Fruit fly (Drosophila melanogaster) Kc167 (cell line): ENCODE data around the gene CG17078.

Experiments
- Myc ChIP-seq: fragments of >200 bp; optimal IDR thresholded peaks from 2 replicates; lab custom pipeline; 2017; ENCODE audit warnings: missing external identifiers
- Sin3A ChIP-seq: fragments of >200 bp; optimal IDR thresholded peaks from 2 replicates; lab custom pipeline; 2018; ENCODE audit warnings: missing external identifiers
- h ChIP-seq: fragments of >200 bp; optimal IDR thresholded peaks from 3 replicates; lab custom pipeline; 2018; ENCODE audit warnings: missing external identifiers
- insv ChIP-seq: fragments of >200 bp; optimal IDR thresholded peaks from 3 replicates; lab custom pipeline; 2018; ENCODE audit warnings: missing external identifiers
- psq ChIP-seq: fragments of >200 bp; optimal IDR thresholded peaks from 2 replicates; lab custom pipeline; 2017; ENCODE audit warnings: missing external identifiers
- ttk ChIP-seq: sonication (Bioruptor generic); optimal IDR thresholded peaks from 2 replicates; lab custom pipeline; 2017; ENCODE audit warnings: missing external identifiers

The CG17078 gene

DNA sequence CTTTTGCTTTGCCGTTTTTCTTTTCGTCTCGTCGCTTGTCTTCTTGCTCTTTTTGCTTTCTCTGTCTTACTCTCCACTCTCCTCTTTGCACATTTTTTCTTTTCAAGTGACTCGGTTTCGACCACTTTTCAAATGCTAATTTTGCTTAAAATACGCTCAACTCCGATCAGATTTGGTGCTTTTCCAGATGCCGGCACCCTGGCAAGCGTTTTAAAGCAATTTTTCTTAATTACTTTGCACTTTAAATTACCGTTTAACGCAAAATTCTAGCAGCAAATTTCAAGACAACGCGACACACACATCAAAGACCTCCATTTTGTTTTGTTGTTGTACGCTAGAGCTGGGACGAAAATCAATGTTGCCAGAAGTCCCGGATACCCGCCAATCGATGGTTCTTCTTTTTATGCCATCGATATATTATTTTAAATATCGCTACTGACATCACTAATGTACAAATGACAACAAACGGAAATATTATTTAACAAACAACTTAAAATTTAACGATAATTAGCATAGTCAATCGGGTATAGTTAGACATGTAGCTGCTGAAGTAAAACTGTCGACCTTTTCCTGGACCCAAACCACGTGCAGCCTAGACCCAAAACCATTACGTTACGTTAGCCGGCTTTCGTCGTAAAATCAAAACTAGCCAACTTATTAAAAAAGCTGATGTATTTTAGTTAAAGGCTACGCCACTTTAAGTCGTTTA, 27.4 kb downstream of the CG17078 start, which contains the start of gene kis:
Gene kis (minus strand): TSS at position 317 of the 709 bp plus-strand sequence.
- TF ChIP-seq Myc (no peak), ttk (lab: Kevin White, UChicago) (no peak), insv (no peak), psq (no peak), Sin3A (lab: Kevin White, UChicago) (no peak), h (lab: Kevin White, UChicago) (no peak)

DNA sequence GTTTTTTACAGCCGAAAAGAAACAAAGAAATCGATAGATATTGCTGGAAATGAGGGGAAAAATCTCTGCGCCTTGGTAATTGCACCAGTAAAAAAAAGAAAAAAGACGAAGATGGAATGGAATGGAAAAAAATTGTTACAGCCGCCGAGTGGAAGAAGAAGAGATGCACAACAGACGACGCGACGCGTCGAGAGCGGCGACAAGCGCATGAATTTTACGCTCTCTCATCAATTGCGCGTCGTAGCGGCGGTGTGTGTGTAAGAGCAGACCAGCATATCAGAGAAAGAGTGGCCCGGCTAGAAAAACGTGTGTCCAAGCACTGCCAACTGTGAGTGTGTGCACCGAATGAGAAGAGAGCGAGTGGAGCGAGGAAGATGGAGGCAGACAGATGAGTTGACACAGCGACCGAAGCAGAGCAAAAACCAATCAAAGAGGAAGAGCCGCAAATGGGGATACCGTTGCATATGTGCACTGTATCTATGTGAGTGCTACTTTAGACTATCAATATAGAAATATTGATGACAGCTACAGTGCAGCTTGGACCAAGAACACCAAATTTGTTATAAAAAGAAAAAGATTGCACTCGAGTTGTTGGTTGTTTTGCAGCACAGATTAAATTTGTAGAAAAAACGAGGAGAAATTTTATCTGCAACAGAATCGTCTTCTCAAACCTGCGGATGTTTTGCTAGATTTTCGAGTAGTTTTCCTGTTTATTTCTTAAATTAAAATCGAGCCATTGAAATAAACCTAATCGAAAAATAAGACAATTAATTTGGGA, 28.8 kb downstream of the CG17078 start:
- TF ChIP-seq psq (peak; percentile 25), Sin3A (lab: Kevin White, UChicago) (no peak), ttk (lab: Kevin White, UChicago) (no peak)

DNA sequence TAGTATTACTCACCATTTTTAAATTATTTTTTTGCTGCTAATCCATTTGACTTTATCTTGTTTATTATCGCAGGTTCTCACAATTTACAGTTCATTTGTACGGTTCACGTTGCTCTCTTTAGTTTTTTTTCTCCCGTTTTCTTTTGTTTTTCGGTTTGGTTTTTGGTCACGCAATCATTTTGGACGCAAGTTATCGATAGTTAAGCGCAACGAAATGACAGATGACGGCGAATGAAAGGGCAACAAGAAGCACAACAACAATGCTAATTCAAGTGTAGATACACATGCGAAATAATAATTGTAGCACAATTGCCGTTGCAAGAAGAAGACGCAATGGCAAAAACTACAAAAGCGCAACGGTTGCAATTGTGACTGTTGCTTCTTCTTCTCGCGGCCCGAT, 29.4 kb downstream of the CG17078 start:
- TF ChIP-seq psq (peak; percentile 13), insv (no peak), Sin3A (lab: Kevin White, UChicago) (no peak)

DNA sequence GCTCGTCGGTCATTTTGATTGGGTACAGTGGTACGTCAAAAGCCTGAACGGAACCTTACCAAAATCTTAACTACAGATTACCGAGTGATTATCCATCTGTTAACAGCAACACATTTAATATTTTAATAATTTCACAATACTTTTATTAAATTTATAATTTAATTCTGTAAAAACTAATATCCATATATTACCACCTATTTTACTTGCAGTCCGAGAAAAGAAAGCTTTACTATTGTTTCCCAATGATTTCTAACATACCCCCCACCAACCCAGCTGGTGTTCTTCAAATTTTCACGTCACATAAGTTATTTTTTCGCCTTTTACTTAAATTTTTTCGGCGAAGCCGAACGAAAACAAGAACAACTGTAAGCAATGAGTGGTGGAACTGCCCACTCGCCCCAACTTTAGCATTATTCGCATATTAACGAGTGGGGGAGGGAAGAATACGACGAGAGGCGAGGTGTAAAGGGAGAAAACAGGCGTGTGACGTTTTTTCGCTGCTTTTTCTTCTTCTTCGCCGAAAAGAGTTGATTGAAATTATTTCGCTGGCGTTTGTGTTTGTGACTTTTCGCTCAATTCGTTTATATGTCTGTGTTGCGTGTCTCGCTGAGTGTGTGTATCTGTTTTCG, 30.1 kb downstream of the CG17078 start:
- TF ChIP-seq Sin3A (lab: Kevin White, UChicago) = no peak
- no peak for TF ChIP-seq insv
- no peak for TF ChIP-seq psq
- no peak for TF ChIP-seq h (lab: Kevin White, UChicago)
- no peak for TF ChIP-seq Myc
- TF ChIP-seq ttk (lab: Kevin White, UChicago) = no peak

- TF ChIP-seq insv (no peak), psq (no peak), Myc (no peak), h (lab: Kevin White, UChicago) (no peak), ttk (lab: Kevin White, UChicago) (no peak), Sin3A (lab: Kevin White, UChicago) (no peak)
These were observed 30.6 kb downstream of the CG17078 start for dm6 chr2L:247432-247831.

DNA sequence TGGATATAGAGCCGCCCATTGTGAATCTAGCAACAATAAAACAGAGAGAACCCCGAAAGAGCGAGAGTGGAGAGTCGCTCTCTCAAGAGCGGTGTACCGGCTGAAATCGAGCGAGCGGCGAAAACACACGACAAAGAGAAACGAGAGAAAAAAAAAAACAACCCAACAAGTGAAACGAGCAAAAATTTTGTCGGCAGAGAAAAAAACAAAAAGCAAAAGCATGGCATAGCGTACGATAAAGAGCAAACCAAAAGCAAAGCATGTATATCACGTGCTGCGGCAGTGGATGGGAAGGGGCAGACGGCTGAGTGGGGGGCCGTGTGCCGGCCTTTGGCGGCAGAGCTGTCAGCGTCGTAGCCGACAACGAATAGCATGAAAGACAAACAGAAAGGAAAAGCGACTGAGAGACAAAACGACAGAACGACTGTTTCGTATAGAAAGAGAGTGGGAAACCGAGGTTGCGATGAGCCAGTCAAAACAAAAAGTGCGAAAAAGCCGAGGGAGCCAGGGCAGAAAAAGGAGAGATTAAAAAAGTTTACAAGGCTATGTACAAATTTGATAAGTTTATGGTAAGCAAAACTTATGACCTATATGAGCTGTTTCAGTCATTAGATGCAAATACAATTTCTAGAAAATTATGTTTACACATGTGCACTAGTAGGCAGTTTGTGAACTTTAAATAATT, 31.2 kb downstream of the CG17078 start:
- TF ChIP-seq psq = peak; percentile 80
- TF ChIP-seq h (lab: Kevin White, UChicago) = no peak

dm6 chr2L:244559-244958, 33.5 kb downstream of the CG17078 start:
- TF ChIP-seq insv (no peak), Myc (no peak), ttk (lab: Kevin White, UChicago) (no peak), Sin3A (lab: Kevin White, UChicago) (no peak), h (lab: Kevin White, UChicago) (no peak), psq (no peak)

- TF ChIP-seq psq (no peak), Sin3A (lab: Kevin White, UChicago) (no peak), h (lab: Kevin White, UChicago) (no peak), Myc (no peak), insv (no peak), ttk (lab: Kevin White, UChicago) (no peak)
These were observed 34.2 kb downstream of the CG17078 start for dm6 chr2L:243819-244218.

DNA sequence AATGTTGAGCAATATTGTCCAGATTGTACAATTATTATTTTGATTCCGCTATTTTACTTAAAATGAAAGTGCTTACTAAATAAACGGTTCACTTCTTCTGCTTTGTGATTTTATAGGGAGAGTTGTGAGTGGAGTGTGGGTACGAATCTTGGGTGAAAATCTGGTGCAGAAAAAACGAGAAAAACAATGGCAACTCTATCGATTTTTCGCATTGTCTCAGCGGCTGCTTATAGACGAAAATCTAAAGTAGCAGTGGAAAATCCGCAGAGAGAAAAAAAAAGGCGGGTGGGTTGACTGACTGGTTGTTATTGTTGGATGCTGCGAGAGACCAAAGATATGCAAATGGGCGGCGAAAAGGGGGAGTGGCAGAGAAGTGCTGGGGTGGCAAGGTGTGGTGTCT, 34.9 kb downstream of the CG17078 start:
- TF ChIP-seq insv = no peak
- no peak for TF ChIP-seq ttk (lab: Kevin White, UChicago)
- no peak for TF ChIP-seq psq
- no peak for TF ChIP-seq h (lab: Kevin White, UChicago)
- TF ChIP-seq Myc = no peak
- no peak for TF ChIP-seq Sin3A (lab: Kevin White, UChicago)

dm6 chr2L:241415-241814, 36.6 kb downstream of the CG17078 start:
- TF ChIP-seq psq (no peak), Myc (no peak), ttk (lab: Kevin White, UChicago) (no peak), insv (no peak), Sin3A (lab: Kevin White, UChicago) (no peak), h (lab: Kevin White, UChicago) (no peak)

DNA sequence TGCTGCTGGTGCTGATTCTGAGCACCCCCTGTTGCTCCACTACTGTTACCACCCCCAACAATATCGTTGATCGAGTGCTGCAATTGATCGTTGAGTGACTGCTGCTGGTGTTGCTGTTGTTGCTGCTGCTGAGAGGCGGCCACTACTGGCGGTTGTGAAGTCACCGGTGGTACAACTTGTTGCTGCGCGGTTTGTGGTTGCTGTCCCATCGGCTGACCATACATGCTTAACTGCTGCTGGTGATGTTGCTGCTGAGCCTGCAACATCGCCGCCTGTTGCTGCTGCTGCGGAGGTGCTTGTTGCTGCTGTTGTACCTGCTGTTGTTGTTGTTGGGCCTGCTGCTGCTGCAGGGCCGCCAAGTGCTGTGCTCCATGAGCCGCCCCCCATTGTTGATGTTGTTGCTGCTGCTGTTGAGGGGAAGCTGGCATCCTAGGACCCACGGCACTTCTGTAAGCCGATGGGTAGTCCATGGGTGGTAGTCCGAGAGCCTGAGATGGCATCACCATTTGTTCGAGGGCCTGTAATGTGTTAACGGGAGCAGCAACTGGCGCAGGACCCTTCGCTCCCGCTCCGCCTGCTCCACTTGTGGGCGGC, 37.8 kb downstream of the CG17078 start:
- TF ChIP-seq psq (no peak), Sin3A (lab: Kevin White, UChicago) (no peak)

DNA sequence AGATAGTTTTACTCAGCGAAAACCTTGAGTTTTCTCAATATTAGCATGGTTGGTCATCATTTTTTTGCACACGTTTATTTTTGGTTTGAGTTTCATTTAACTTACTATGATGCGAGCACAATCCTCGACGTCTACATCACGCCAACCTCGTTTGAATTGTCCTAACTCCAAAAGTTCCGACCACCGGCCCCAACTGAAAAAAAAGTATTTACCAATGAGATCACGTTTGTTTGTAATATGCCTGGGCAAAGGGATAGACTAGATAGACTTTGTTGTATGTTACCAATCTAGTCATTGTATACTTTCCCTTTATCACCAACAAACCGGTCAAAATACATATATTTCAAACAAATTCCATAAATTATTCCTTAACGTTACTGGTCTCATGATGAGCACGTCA, 45.8 kb downstream of the CG17078 start, which contains the start of gene CG13693:
Gene CG13693 (plus strand): TSS at position 301 of the 400 bp plus-strand sequence.
- TF ChIP-seq Myc (no peak), Sin3A (lab: Kevin White, UChicago) (no peak), h (lab: Kevin White, UChicago) (no peak), insv (no peak)
